Fruit fly (Drosophila melanogaster) whole organism, wandering third instar larva: ENCODE results near the gene fmt.

ENCODE experiments used
- Abd-B ChIP-seq: fragments of >200 bp; optimal IDR thresholded peaks from 2 replicates; lab custom pipeline; 2017; ENCODE audit warnings: missing biosample characterization, missing genetic modification characterization
- CG9705 ChIP-seq: fragments of 200-800 bp; sonication (Bioruptor generic); optimal IDR thresholded peaks from 2 replicates; lab custom pipeline; 2018; ENCODE audit warnings: missing biosample characterization, mild to moderate bottlenecking, missing genetic modification characterization
- CrebA ChIP-seq: fragments of 200-800 bp; sonication (Bioruptor generic); optimal IDR thresholded peaks from 2 replicates; lab custom pipeline; 2016; ENCODE audit warnings: missing biosample characterization, mild to moderate bottlenecking, missing genetic modification characterization, borderline replicate concordance
- Dfd ChIP-seq: fragments of >200 bp; optimal IDR thresholded peaks from 2 replicates; lab custom pipeline; 2017; ENCODE audit warnings: missing biosample characterization, missing genetic modification characterization
- Dif ChIP-seq: fragments of 200-275, 200-300 bp; sonication (Bioruptor generic); optimal IDR thresholded peaks from 2 replicates; lab custom pipeline; 2018; ENCODE audit warnings: missing biosample characterization, missing genetic modification characterization; ENCODE audit not compliant: partially characterized antibody
- GATAd ChIP-seq: sonication (Bioruptor generic); optimal IDR thresholded peaks from 2 replicates; lab custom pipeline; 2016; ENCODE audit warnings: missing biosample characterization, missing genetic modification characterization
- Hnf4 ChIP-seq: fragments of 200-800 bp; sonication (Bioruptor generic); optimal IDR thresholded peaks from 2 replicates; lab custom pipeline; 2016; ENCODE audit warnings: missing biosample characterization, mild to moderate bottlenecking, missing genetic modification characterization
- Hr78 ChIP-seq: fragments of >200 bp; optimal IDR thresholded peaks from 2 replicates; lab custom pipeline; 2017; ENCODE audit warnings: missing biosample characterization, missing genetic modification characterization
- Hr83 ChIP-seq: fragments of 200-300 bp; sonication (Bioruptor generic); optimal IDR thresholded peaks from 2 replicates; lab custom pipeline; 2016; ENCODE audit warnings: missing biosample characterization, mild to moderate bottlenecking, missing genetic modification characterization, moderate library complexity; ENCODE audit not compliant: poor library complexity, severe bottlenecking
- Mio ChIP-seq: sonication (Bioruptor generic); optimal IDR thresholded peaks from 2 replicates; lab custom pipeline; 2016; ENCODE audit warnings: missing biosample characterization, missing genetic modification characterization
- Myc ChIP-seq: fragments of >200 bp; optimal IDR thresholded peaks from 2 replicates; lab custom pipeline; 2017
- N ChIP-seq: fragments of >200 bp; optimal IDR thresholded peaks from 2 replicates; lab custom pipeline; 2018; ENCODE audit warnings: missing biosample characterization, missing external identifiers, missing genetic modification characterization
- OdsH ChIP-seq: fragments of 200-800 bp; sonication (Bioruptor generic); optimal IDR thresholded peaks from 2 replicates; lab custom pipeline; 2016; ENCODE audit warnings: missing biosample characterization, mild to moderate bottlenecking, missing genetic modification characterization
- Rel ChIP-seq, 2 experiments: fragments of 200-800 bp; sonication (Bioruptor generic) in 1 of 2; optimal IDR thresholded peaks; 2 replicates in 1 of 2; 3 replicates in 1 of 2; lab custom pipeline; 2016 to 2019; ENCODE audit warnings: mild to moderate bottlenecking in 2 of 2, missing biosample characterization in 2 of 2, missing genetic modification characterization in 2 of 2, moderate library complexity in 1 of 2
- Vsx2 ChIP-seq: fragments of 200-300, 225-300 bp; sonication (Bioruptor generic); optimal IDR thresholded peaks from 2 replicates; lab custom pipeline; 2018; ENCODE audit warnings: missing biosample characterization, missing genetic modification characterization; ENCODE audit not compliant: partially characterized antibody
- br ChIP-seq: fragments of 200-800 bp; sonication (Bioruptor generic); optimal IDR thresholded peaks from 2 replicates; lab custom pipeline; 2016; ENCODE audit warnings: missing biosample characterization, missing genetic modification characterization
- brk ChIP-seq: fragments of 200-800 bp; sonication (Bioruptor generic); optimal IDR thresholded peaks from 2 replicates; lab custom pipeline; 2016; ENCODE audit warnings: missing biosample characterization, mild to moderate bottlenecking, missing genetic modification characterization
- dsf ChIP-seq: sonication (Bioruptor generic); optimal IDR thresholded peaks from 2 replicates; lab custom pipeline; 2016; ENCODE audit warnings: missing biosample characterization, missing genetic modification characterization, borderline replicate concordance
- ey ChIP-seq: fragments of 200-800 bp; sonication (Bioruptor generic); optimal IDR thresholded peaks from 2 replicates; lab custom pipeline; 2016; ENCODE audit warnings: missing biosample characterization, missing genetic modification characterization
- foxo ChIP-seq, 2 experiments: fragments of 200-800 bp; sonication (Bioruptor generic); optimal IDR thresholded peaks; 2 replicates in 1 of 2; 3 replicates in 1 of 2; lab custom pipeline; 2016 to 2017; ENCODE audit warnings: missing biosample characterization in 2 of 2, missing genetic modification characterization in 2 of 2
- jim ChIP-seq: fragments of 175-275, 200-325 bp; sonication (Bioruptor generic); optimal IDR thresholded peaks from 2 replicates; lab custom pipeline; 2016; ENCODE audit warnings: missing biosample characterization, mild to moderate bottlenecking, missing genetic modification characterization
- lola ChIP-seq: fragments of >200 bp; optimal IDR thresholded peaks from 2 replicates; lab custom pipeline; 2017; ENCODE audit warnings: missing biosample characterization, missing genetic modification characterization
- pan ChIP-seq: fragments of >200 bp; optimal IDR thresholded peaks from 2 replicates; lab custom pipeline; 2017
- psq ChIP-seq: fragments of 200-800 bp; sonication (Bioruptor generic); optimal IDR thresholded peaks from 3 replicates; lab custom pipeline; 2017; ENCODE audit warnings: missing biosample characterization, mild to moderate bottlenecking, missing genetic modification characterization, moderate library complexity
- rgr ChIP-seq: fragments of 200-800 bp; sonication (Bioruptor generic); optimal IDR thresholded peaks from 3 replicates; lab custom pipeline; 2016; ENCODE audit warnings: missing biosample characterization, mild to moderate bottlenecking, missing genetic modification characterization
- sage ChIP-seq: fragments of 200-800 bp; sonication (Bioruptor generic); optimal IDR thresholded peaks from 2 replicates; lab custom pipeline; 2016; ENCODE audit warnings: missing biosample characterization, mild to moderate bottlenecking, missing genetic modification characterization
- sv ChIP-seq: fragments of 200-800 bp; sonication (Bioruptor generic); optimal IDR thresholded peaks from 3 replicates; lab custom pipeline; 2016; ENCODE audit warnings: missing biosample characterization, missing genetic modification characterization
- tai ChIP-seq: sonication (Bioruptor generic); optimal IDR thresholded peaks from 2 replicates; lab custom pipeline; 2016; ENCODE audit warnings: missing biosample characterization, missing genetic modification characterization
- usp ChIP-seq: fragments of >200 bp; optimal IDR thresholded peaks from 2 replicates; lab custom pipeline; 2017; ENCODE audit warnings: missing biosample characterization, missing genetic modification characterization
- woc ChIP-seq: sonication (Bioruptor generic); optimal IDR thresholded peaks from 2 replicates; lab custom pipeline; 2016; ENCODE audit warnings: missing biosample characterization, mild to moderate bottlenecking, missing genetic modification characterization

fmt gene

DNA sequence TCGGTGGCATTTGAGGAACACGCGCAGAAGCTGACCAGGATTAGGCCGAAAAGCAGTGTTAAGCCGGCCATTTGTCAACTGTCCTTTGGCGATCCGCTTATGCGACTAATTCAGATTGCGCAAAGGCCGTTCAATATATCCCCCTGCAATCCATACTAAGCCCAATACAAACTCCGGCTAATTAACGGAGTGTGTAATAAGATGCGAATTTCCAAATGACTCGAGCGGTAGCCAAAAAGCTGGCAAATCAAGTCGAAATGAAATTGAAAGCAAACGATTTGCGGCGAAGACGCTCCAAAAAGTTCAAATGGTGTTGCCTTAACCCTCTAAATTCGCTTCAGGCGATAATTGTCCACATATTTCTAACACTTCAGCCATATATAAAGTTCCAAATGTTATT is 31.4 kb downstream of the fmt start, which contains the start of gene Cpr65Aw:
Gene Cpr65Aw (minus strand): TSS at position 101 of the 400 bp plus-strand sequence.
- no peak for TF ChIP-seq ey
- TF ChIP-seq tai: no peak
- TF ChIP-seq Myc (lab: Kevin White, UChicago): no peak
- no peak for TF ChIP-seq pan (lab: Kevin White, UChicago)
- TF ChIP-seq Rel (GFP tag; optimal IDR thresholded peaks at IDR 0.05; lab: Kevin White, UChicago): no peak
- TF ChIP-seq Rel (tag; optimal IDR thresholded peaks at IDR 0.05; lab: Kevin White, UChicago): no peak
- no peak for TF ChIP-seq Dif

DNA sequence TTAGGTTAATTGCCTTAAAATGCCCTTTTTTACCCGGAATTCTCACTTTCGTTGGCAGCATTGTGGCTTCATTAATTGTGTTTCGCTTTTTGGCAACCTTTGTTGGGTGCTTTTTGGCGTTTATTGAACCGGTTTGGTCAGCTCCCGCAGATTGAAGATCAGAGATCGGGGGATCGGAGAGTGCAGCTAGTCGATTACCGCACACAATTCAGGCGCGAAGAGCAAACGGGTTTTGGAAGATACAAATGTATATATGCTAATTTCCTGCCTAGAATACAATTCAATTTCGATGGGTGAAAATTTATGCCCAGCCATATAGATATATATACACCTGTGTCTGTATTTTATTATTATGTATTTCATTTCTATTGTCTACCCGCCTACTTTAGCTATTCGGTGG is 32.1 kb downstream of the fmt start:
- peak; percentile 63 for TF ChIP-seq Vsx2 (GFP tag; lab: Kevin White, UChicago)
- TF ChIP-seq GATAd (GFP tag; lab: Kevin White, UChicago): no peak
- TF ChIP-seq Abd-B: no peak
- TF ChIP-seq tai: no peak
- TF ChIP-seq Dif: peak; percentile 15
- TF ChIP-seq, all 38 proteins: peak for 2

DNA sequence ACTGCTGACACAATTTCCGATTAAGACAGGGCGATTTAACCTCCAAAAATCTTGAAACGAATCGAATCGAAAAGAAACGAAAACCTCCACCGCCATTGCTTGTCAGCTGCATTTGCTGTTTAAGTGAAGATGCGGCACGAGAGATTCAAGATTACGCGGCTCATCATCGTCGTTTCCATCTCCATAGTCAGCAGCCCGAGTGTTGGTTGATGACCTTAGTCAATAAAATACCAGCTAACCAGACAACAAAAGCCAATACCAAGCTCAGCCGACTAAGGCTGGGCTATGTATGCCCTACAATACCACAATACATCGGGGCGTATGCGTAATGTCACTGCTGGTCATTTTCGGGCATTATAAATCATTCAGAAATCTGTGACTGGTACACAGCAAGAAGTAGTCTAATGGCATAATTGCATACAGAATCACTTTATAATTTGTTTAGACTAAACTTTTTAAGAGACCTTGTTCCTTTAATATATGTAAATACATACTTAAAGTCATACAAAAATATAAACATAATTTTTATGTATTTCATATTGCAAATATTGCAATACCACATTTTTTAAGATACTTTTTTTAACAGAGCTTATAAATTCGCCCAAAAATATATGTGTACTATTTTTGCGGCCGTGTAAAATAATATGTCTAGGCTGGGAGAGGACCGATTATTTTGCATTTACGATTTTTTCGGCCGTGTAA is 32.8 kb downstream of the fmt start:
- TF ChIP-seq Hr78 (GFP tag; lab: Kevin White, UChicago): no peak
- no peak for TF ChIP-seq lola (GFP tag; lab: Kevin White, UChicago)
- TF ChIP-seq br (GFP tag; lab: Kevin White, UChicago): no peak
- TF ChIP-seq dsf (GFP tag; lab: Kevin White, UChicago): no peak
- TF ChIP-seq psq (GFP tag; lab: Kevin White, UChicago): no peak
- no peak for TF ChIP-seq CrebA (GFP tag; lab: Kevin White, UChicago)
- no peak for TF ChIP-seq foxo (GFP tag; optimal IDR thresholded peaks at IDR 0.05; lab: Kevin White, UChicago)
- TF ChIP-seq Hr83 (GFP tag; lab: Kevin White, UChicago): no peak
- no peak for TF ChIP-seq Myc (lab: Kevin White, UChicago)

DNA sequence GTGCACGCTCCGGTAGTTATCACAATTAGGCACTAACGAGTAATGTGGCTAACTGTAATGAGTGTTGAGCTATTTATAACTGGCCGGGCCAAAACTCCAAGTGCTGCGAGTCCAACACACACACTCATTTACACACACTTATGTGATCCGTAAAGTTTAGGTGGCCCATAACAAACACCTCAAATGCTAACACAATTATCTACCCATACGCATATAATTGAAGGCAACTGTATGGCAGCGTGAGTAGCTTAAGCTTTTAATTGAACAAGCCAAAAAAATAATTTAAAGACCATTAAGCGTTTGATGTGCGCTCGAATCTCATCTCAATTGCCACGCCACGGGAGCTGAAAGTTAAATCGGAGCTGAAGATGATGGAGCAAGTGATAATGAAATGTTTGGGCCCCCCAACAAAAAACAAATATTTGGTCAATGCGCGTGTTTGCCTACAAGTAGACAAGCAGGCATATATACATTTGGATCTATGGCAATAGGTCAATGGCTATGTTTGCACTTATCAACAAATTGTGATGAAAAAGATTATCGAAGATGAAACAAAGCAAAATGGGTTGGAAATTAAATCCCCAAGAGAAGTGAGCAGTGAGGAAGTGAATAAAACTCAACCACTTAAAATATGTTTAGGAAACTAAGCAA is 33.6 kb downstream of the fmt start, which contains the start of gene Cpr65Av:
Gene Cpr65Av (minus strand): TSS at position 51 of the 651 bp plus-strand sequence.
- no peak for TF ChIP-seq psq (GFP tag; lab: Kevin White, UChicago)
- no peak for TF ChIP-seq usp
- no peak for TF ChIP-seq pan (lab: Kevin White, UChicago)

DNA sequence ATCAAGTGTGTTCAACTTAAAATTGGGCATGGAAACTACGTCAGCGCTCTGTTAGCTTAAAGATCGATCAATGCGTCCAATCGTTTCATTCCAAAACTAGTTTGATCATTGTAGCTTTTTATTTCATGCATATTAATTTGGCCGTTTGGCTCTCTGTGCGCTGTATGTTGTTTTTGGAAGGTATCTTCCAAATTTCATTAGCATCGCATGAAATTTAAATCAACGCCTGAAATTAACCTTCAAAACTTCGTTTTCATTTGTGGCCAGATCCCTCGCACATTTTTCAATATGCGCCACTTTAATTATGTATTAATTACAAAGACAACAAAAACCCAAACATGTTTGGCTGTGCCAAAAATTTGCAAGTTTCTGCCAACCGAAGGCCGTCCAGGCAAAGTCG is 35.1 kb downstream of the fmt start:
- TF ChIP-seq Vsx2 (GFP tag; lab: Kevin White, UChicago) (no peak), woc (GFP tag; lab: Kevin White, UChicago) (no peak), tai (no peak), OdsH (no peak), usp (no peak), sage (no peak), Hnf4 (GFP tag; lab: Kevin White, UChicago) (no peak), rgr (GFP tag; lab: Kevin White, UChicago) (no peak)

DNA sequence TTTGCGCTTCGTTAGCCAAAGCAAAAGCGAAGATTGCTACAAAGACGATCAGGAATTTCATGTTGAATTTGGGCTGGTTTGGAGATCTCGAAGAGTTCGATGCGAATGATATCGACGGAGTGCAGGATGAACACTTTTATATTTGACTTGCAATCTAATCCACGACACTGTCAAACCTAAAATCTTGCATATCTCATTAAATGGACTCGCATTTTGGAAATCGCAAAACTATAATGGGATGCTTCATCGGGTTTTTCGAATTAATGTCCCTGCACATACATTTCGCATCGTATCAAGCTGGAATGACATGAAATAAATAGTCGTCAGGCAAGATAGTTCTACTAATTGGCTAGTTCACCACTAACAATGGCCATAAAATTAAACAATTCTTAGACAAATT is 35.7 kb downstream of the fmt start, which contains the start of gene Lcp65Ae:
Gene Lcp65Ae (minus strand): TSS at position 101 of the 400 bp plus-strand sequence.
- TF ChIP-seq Dif: no peak
- TF ChIP-seq ey: no peak
- no peak for TF ChIP-seq OdsH
- TF ChIP-seq Rel (GFP tag; optimal IDR thresholded peaks at IDR 0.05; lab: Kevin White, UChicago): no peak
- no peak for TF ChIP-seq Rel (tag; optimal IDR thresholded peaks at IDR 0.05; lab: Kevin White, UChicago)
- TF ChIP-seq sv (GFP tag; lab: Kevin White, UChicago): no peak
- TF ChIP-seq CG9705 (GFP tag; lab: Kevin White, UChicago): no peak
- no peak for TF ChIP-seq usp
- TF ChIP-seq Hr78 (GFP tag; lab: Kevin White, UChicago): no peak

DNA sequence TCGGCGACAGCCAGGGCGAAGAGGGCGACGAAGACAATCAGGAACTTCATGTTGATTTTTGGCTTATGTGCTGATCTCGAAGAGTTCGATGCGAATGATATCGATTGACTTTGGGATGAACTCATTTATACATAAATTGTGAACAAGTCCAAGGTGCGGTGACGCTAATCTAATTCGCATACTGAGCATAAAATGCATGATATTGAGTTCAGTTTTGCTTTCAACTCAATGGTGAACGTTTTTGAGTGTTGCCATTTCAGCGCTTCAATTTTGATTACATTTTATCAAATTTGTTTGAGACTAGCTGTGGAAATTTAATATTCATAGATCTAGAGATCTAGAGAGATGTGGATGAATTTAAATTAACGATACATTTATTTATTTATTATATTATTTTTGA is 37.0 kb downstream of the fmt start, which contains the start of gene Lcp65Af:
Gene Lcp65Af (minus strand): TSS at position 101 of the 400 bp plus-strand sequence.
- no peak for TF ChIP-seq Hr83 (GFP tag; lab: Kevin White, UChicago)
- TF ChIP-seq jim (GFP tag; lab: Kevin White, UChicago): no peak
- no peak for TF ChIP-seq sage
- no peak for TF ChIP-seq woc (GFP tag; lab: Kevin White, UChicago)
- no peak for TF ChIP-seq Mio (GFP tag; lab: Kevin White, UChicago)
- no peak for TF ChIP-seq GATAd (GFP tag; lab: Kevin White, UChicago)
- no peak for TF ChIP-seq br (GFP tag; lab: Kevin White, UChicago)
- no peak for TF ChIP-seq brk (GFP tag; lab: Kevin White, UChicago)
- TF ChIP-seq Vsx2 (GFP tag; lab: Kevin White, UChicago): no peak
- TF ChIP-seq Hnf4 (GFP tag; lab: Kevin White, UChicago): no peak
- no peak for TF ChIP-seq Dfd
- TF ChIP-seq CG9705 (GFP tag; lab: Kevin White, UChicago): no peak
- TF ChIP-seq Myc (lab: Kevin White, UChicago): no peak
- no peak for TF ChIP-seq usp
- no peak for TF ChIP-seq Hr78 (GFP tag; lab: Kevin White, UChicago)
- no peak for TF ChIP-seq N
- TF ChIP-seq OdsH: no peak
- TF ChIP-seq, all 38 proteins: peak for 0
